Worm (Caenorhabditis elegans) whole organism, L4 larva: Measurements from ENCODE around the gene F11D11.6.

Experiments used
- D1046.2 ChIP-seq: fragments of 200-800 bp; sonication (Bioruptor generic); IDR thresholded peaks from 2 replicates; pipeline ENCODE4 v1.3.6; 2022; ENCODE audit warnings: missing genetic modification characterization, missing compliant biosample characterization
- R02D3.7 ChIP-seq: fragments of 150-350 bp; sonication (generic microtip); optimal IDR thresholded peaks from 3 replicates; lab custom pipeline; 2014; ENCODE audit warnings: missing biosample characterization, missing genetic modification characterization
- T26A8.4 ChIP-seq: fragments of 200-800 bp; sonication (Bioruptor generic); IDR thresholded peaks from 2 replicates; pipeline ENCODE4 v1.3.6; 2022; ENCODE audit warnings: missing genetic modification characterization, missing compliant biosample characterization
- Y105C5A.15 ChIP-seq: fragments of 200-800 bp; sonication (Bioruptor generic); IDR thresholded peaks from 2 replicates; pipeline ENCODE4 v1.3.6; 2022; ENCODE audit warnings: missing genetic modification characterization, missing compliant biosample characterization
- Y5F2A.4 ChIP-seq: fragments of 200-800 bp; sonication (Bioruptor generic); optimal IDR thresholded peaks from 2 replicates; lab custom pipeline; 2018; ENCODE audit warnings: mild to moderate bottlenecking, missing genetic modification characterization, missing compliant biosample characterization
- Y75B8A.6 ChIP-seq: fragments of 200-800 bp; sonication (Bioruptor generic); IDR thresholded peaks from 2 replicates; pipeline ENCODE4 v1.3.6; 2022; ENCODE audit warnings: missing genetic modification reagents, missing genetic modification characterization, missing compliant biosample characterization
- aly-2 ChIP-seq: sonication (generic microtip); optimal IDR thresholded peaks from 2 replicates; lab custom pipeline; 2018; ENCODE audit warnings: missing biosample characterization, missing genetic modification characterization
- attf-4 ChIP-seq: sonication (generic microtip); optimal IDR thresholded peaks from 3 replicates; lab custom pipeline; 2017; ENCODE audit warnings: missing biosample characterization, missing genetic modification characterization
- ceh-28 ChIP-seq: fragments of 150-350 bp; optimal IDR thresholded peaks from 2 replicates; lab custom pipeline; 2014; ENCODE audit warnings: missing biosample characterization, missing genetic modification reagents, missing genetic modification characterization
- ceh-32 ChIP-seq: sonication (generic microtip); optimal IDR thresholded peaks from 2 replicates; lab custom pipeline; 2016; ENCODE audit warnings: mild to moderate bottlenecking, missing genetic modification characterization, missing compliant biosample characterization; ENCODE audit not compliant: poor library complexity
- ceh-44 ChIP-seq: fragments of 200-800 bp; sonication (Bioruptor generic); IDR thresholded peaks from 2 replicates; pipeline ENCODE4 v1.3.6; 2022; ENCODE audit warnings: missing genetic modification reagents, missing genetic modification characterization, missing compliant biosample characterization
- ceh-82 ChIP-seq: sonication (generic microtip); optimal IDR thresholded peaks from 2 replicates; lab custom pipeline; 2017; ENCODE audit warnings: missing biosample characterization, missing genetic modification characterization
- ces-1 ChIP-seq: fragments of 150-350 bp; sonication (generic microtip); optimal IDR thresholded peaks from 4 replicates; lab custom pipeline; 2014; ENCODE audit warnings: missing biosample characterization, missing genetic modification reagents, missing genetic modification characterization
- daf-16 ChIP-seq, 3 experiments: sonication (generic microtip); optimal IDR thresholded peaks; 2 replicates each; lab custom pipeline; 2016 to 2017; ENCODE audit warnings: missing genetic modification characterization in 3 of 3, missing genetic modification reagents in 3 of 3, mild to moderate bottlenecking in 2 of 3, missing compliant biosample characterization in 2 of 3, missing biosample characterization in 1 of 3, moderate library complexity in 1 of 3
- daf-19 ChIP-seq: fragments of 200-800 bp; sonication (Bioruptor generic); conservative IDR thresholded peaks from 2 replicates; pipeline ENCODE4 v1.3.6; 2022; ENCODE audit warnings: missing genetic modification characterization, missing compliant biosample characterization
- daf-8 ChIP-seq: fragments of 200-800 bp; sonication (Bioruptor generic); IDR thresholded peaks from 2 replicates; pipeline ENCODE4 v1.3.6; 2022; ENCODE audit warnings: missing genetic modification characterization, missing compliant biosample characterization
- dmd-9 ChIP-seq: fragments of 200-800 bp; sonication (Bioruptor generic); IDR thresholded peaks from 2 replicates; pipeline ENCODE4 v1.3.6; 2022; ENCODE audit warnings: missing genetic modification reagents, missing genetic modification characterization, missing compliant biosample characterization
- duxl-1 ChIP-seq: sonication (generic microtip); optimal IDR thresholded peaks from 2 replicates; lab custom pipeline; 2016; ENCODE audit warnings: mild to moderate bottlenecking, missing genetic modification characterization, moderate library complexity, missing compliant biosample characterization; ENCODE audit not compliant: poor library complexity
- egl-27 ChIP-seq: sonication (generic microtip); optimal IDR thresholded peaks from 3 replicates; lab custom pipeline; 2017; ENCODE audit warnings: missing biosample characterization, missing genetic modification reagents, missing genetic modification characterization
- hlh-11 ChIP-seq: fragments of 200-800 bp; sonication (Bioruptor generic); optimal IDR thresholded peaks from 2 replicates; lab custom pipeline; 2018; ENCODE audit warnings: mild to moderate bottlenecking, missing genetic modification characterization, missing compliant biosample characterization
- jun-1 ChIP-seq: fragments of 150-350 bp; optimal IDR thresholded peaks from 2 replicates; lab custom pipeline; 2014; ENCODE audit warnings: missing biosample characterization, missing genetic modification reagents, missing genetic modification characterization
- lin-1 ChIP-seq: fragments of 200-800 bp; sonication (Bioruptor generic); IDR thresholded peaks from 2 replicates; pipeline ENCODE4 v1.3.6; 2022; ENCODE audit warnings: missing genetic modification reagents, missing genetic modification characterization, missing compliant biosample characterization
- lin-29 ChIP-seq: fragments of 200-800 bp; sonication (Bioruptor generic); IDR thresholded peaks from 2 replicates; pipeline ENCODE4 v1.3.6; 2022; ENCODE audit warnings: missing genetic modification reagents, missing genetic modification characterization, missing compliant biosample characterization
- lir-3 ChIP-seq: sonication (generic microtip); optimal IDR thresholded peaks from 2 replicates; lab custom pipeline; 2016; ENCODE audit warnings: mild to moderate bottlenecking, missing genetic modification characterization, missing compliant biosample characterization
- lsy-2 ChIP-seq, 2 experiments: fragments of 150-350 bp in 1 of 2; sonication (generic microtip) in 1 of 2; optimal IDR thresholded peaks; 2 replicates each; lab custom pipeline; 2014 to 2017; ENCODE audit warnings: missing biosample characterization in 2 of 2, missing genetic modification characterization in 2 of 2
- mdt-29 ChIP-seq: fragments of 200-800 bp; sonication (Bioruptor generic); IDR thresholded peaks from 2 replicates; pipeline ENCODE4 v1.3.6; 2022; ENCODE audit warnings: missing genetic modification reagents, missing genetic modification characterization, missing compliant biosample characterization
- mep-1 ChIP-seq: fragments of 150-350 bp; sonication (generic microtip); optimal IDR thresholded peaks from 3 replicates; lab custom pipeline; 2014; ENCODE audit warnings: missing biosample characterization, missing genetic modification characterization
- mxl-2 ChIP-seq: fragments of 200-800 bp; sonication (Bioruptor generic); conservative IDR thresholded peaks from 2 replicates; pipeline ENCODE4 v1.3.6; 2022; ENCODE audit warnings: missing genetic modification reagents, missing genetic modification characterization, missing compliant biosample characterization
- nhr-102 ChIP-seq: sonication (generic microtip); optimal IDR thresholded peaks from 2 replicates; lab custom pipeline; 2016; ENCODE audit warnings: mild to moderate bottlenecking, missing genetic modification characterization, moderate library complexity, missing compliant biosample characterization
- nhr-11 ChIP-seq: fragments of 150-350 bp; optimal IDR thresholded peaks from 2 replicates; lab custom pipeline; 2014; ENCODE audit warnings: missing biosample characterization, missing genetic modification characterization
- nhr-237 ChIP-seq: sonication (generic microtip); optimal IDR thresholded peaks from 2 replicates; lab custom pipeline; 2017; ENCODE audit warnings: missing biosample characterization, missing genetic modification characterization
- nhr-41 ChIP-seq: fragments of 200-800 bp; sonication (Bioruptor generic); IDR thresholded peaks from 2 replicates; pipeline ENCODE4 v1.3.6; 2022; ENCODE audit warnings: missing genetic modification reagents, missing genetic modification characterization, missing compliant biosample characterization
- nhr-42 ChIP-seq: fragments of 200-800 bp; sonication (Bioruptor generic); IDR thresholded peaks from 2 replicates; pipeline ENCODE4 v1.3.6; 2022; ENCODE audit warnings: missing genetic modification characterization, missing compliant biosample characterization
- nhr-77 ChIP-seq: fragments of 150-350 bp; optimal IDR thresholded peaks from 2 replicates; lab custom pipeline; 2014; ENCODE audit warnings: missing biosample characterization, missing genetic modification characterization
- pha-4 ChIP-seq, 2 experiments: fragments of 150-350 bp in 1 of 2; fragments of 200-800 bp in 1 of 2; sonication (Bioruptor generic) in 1 of 2; IDR thresholded peaks in 1 of 2; optimal IDR thresholded peaks in 1 of 2; 2 replicates each; pipeline versions ENCODE4 v1.3.6 to Lab custom; 2014 to 2022; ENCODE audit warnings: missing genetic modification characterization in 2 of 2, missing genetic modification reagents in 2 of 2, missing biosample characterization in 1 of 2, missing compliant biosample characterization in 1 of 2
- pqm-1 ChIP-seq: sonication (generic microtip); optimal IDR thresholded peaks from 2 replicates; lab custom pipeline; 2017; ENCODE audit warnings: missing biosample characterization, missing genetic modification characterization
- skn-1 ChIP-seq: fragments of 150-350 bp; optimal IDR thresholded peaks from 2 replicates; lab custom pipeline; 2014; ENCODE audit warnings: missing biosample characterization, missing genetic modification characterization
- snpc-1.2 ChIP-seq: fragments of 200-800 bp; sonication (Bioruptor generic); IDR thresholded peaks from 2 replicates; pipeline ENCODE4 v1.3.6; 2022; ENCODE audit warnings: missing genetic modification reagents, missing genetic modification characterization, missing compliant biosample characterization
- spr-3 ChIP-seq: fragments of 200-800 bp; sonication (Bioruptor generic); optimal IDR thresholded peaks from 2 replicates; lab custom pipeline; 2018; ENCODE audit warnings: mild to moderate bottlenecking, missing genetic modification characterization, missing compliant biosample characterization
- tra-1 ChIP-seq: fragments of 200-800 bp; sonication (Bioruptor generic); IDR thresholded peaks from 2 replicates; pipeline ENCODE4 v1.3.6; 2022; ENCODE audit warnings: missing genetic modification reagents, missing genetic modification characterization, missing compliant biosample characterization
- unc-130 ChIP-seq: sonication (generic microtip); optimal IDR thresholded peaks from 2 replicates; lab custom pipeline; 2016; ENCODE audit warnings: missing genetic modification reagents, missing genetic modification characterization, missing compliant biosample characterization
- vab-7 ChIP-seq: fragments of 200-800 bp; sonication (Bioruptor generic); IDR thresholded peaks from 2 replicates; pipeline ENCODE4 v1.3.6; 2022; ENCODE audit warnings: missing genetic modification reagents, missing genetic modification characterization, missing compliant biosample characterization
- zfp-2 ChIP-seq: sonication (generic microtip); optimal IDR thresholded peaks from 2 replicates; lab custom pipeline; 2016; ENCODE audit warnings: mild to moderate bottlenecking, missing genetic modification characterization, missing compliant biosample characterization
- zip-11 ChIP-seq: fragments of 200-800 bp; sonication (Bioruptor generic); IDR thresholded peaks from 2 replicates; pipeline ENCODE4 v1.3.6; 2022; ENCODE audit warnings: missing genetic modification characterization, missing compliant biosample characterization
- zip-2 ChIP-seq: fragments of 150-350 bp; optimal IDR thresholded peaks from 2 replicates; lab custom pipeline; 2014; ENCODE audit warnings: missing biosample characterization, missing genetic modification characterization
- ztf-7 ChIP-seq: fragments of 150-350 bp; optimal IDR thresholded peaks from 2 replicates; lab custom pipeline; 2014; ENCODE audit warnings: missing biosample characterization, missing genetic modification characterization

Gene F11D11.6

DNA sequence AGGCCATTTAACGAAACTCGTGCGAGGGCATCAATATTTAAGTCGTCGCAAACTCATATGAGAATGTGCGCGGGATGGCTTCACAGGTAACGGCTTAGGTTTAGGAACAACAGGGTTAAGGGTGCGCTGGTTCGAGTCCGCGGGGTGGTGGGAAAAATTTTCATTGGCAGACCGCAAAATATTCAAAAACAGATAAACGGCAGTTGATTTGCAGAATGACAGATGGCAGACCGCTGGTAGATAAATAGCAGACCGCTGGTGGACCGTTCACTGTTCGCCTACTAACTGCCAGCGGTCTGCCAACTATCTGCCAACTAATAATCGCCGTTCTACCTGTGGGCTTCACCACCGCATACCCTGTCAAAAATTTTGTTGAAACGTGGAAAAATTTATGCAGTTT lies 40.8 kb downstream of the F11D11.6 start (continued):
- no peak for TF ChIP-seq jun-1 (tag; lab: Kevin White, UChicago)
- no peak for TF ChIP-seq ceh-32 (tag; lab: Kevin White, UChicago)
- no peak for TF ChIP-seq ces-1 (GFP tag; lab: Kevin White, UChicago)
- no peak; the same call in 1 of the 2 replicates for TF ChIP-seq nhr-42
- TF ChIP-seq lir-3 (tag; lab: Kevin White, UChicago): peak; percentile 46
- no peak for TF ChIP-seq tra-1 (GFP tag; lab: Robert Waterston, UW)
- peak; percentile 75 for TF ChIP-seq pha-4 (GFP tag; IDR thresholded peaks at IDR 0.05; lab: Robert Waterston, UW)
- no peak for TF ChIP-seq pha-4 (tag; optimal IDR thresholded peaks at IDR 0.05; lab: Kevin White, UChicago)
- TF ChIP-seq spr-3 (GFP tag; lab: Kevin White, UChicago): no peak
- no peak for TF ChIP-seq mxl-2 (GFP tag; lab: Robert Waterston, UW)
- TF ChIP-seq duxl-1 (tag; lab: Kevin White, UChicago): no peak
- TF ChIP-seq attf-4 (tag; lab: Kevin White, UChicago): no peak
- TF ChIP-seq ztf-7 (tag; lab: Kevin White, UChicago): no peak
- no peak for TF ChIP-seq aly-2 (tag; lab: Kevin White, UChicago)
- no peak for TF ChIP-seq hlh-11 (tag; lab: Kevin White, UChicago)
- TF ChIP-seq snpc-1.2: peak; percentile 65
- TF ChIP-seq nhr-77 (tag; lab: Kevin White, UChicago): no peak
- TF ChIP-seq daf-19 (GFP tag; lab: Robert Waterston, UW): no peak
- no peak for TF ChIP-seq egl-27
- no peak for TF ChIP-seq lin-1 (GFP tag; lab: Robert Waterston, UW)
- peak in 1 of 2 experiments; percentile 19 for TF ChIP-seq daf-16 (GFP tag; optimal IDR thresholded peaks at IDR 0.05; lab: Kevin White, UChicago)
- TF ChIP-seq daf-16 (tag; optimal IDR thresholded peaks at IDR 0.05; lab: Kevin White, UChicago): peak; percentile 17
- TF ChIP-seq Y75B8A.6 (GFP tag; lab: Robert Waterston, UW): no peak
- no peak for TF ChIP-seq mep-1 (tag; lab: Kevin White, UChicago)
- no peak for TF ChIP-seq T26A8.4 (GFP tag; lab: Robert Waterston, UW)
- no peak for TF ChIP-seq skn-1 (tag; lab: Kevin White, UChicago)
- no peak for TF ChIP-seq zip-11 (GFP tag; lab: Robert Waterston, UW)
- peak; percentile 26 for TF ChIP-seq unc-130 (GFP tag; lab: Kevin White, UChicago)
- no peak for TF ChIP-seq Y5F2A.4 (GFP tag; lab: Kevin White, UChicago)
- peak; percentile 88; the same call in 1 of the 2 replicates for TF ChIP-seq D1046.2 (GFP tag; lab: Robert Waterston, UW)
- TF ChIP-seq mdt-29: no peak
- TF ChIP-seq vab-7 (GFP tag; lab: Robert Waterston, UW): no peak
- no peak; the same call in 1 of the 2 replicates for TF ChIP-seq dmd-9
- TF ChIP-seq ceh-44 (GFP tag; lab: Robert Waterston, UW): no peak
- TF ChIP-seq pqm-1 (tag; lab: Kevin White, UChicago): no peak
- no peak for TF ChIP-seq ceh-82 (tag; lab: Kevin White, UChicago)
- no peak for TF ChIP-seq ceh-28 (tag; lab: Kevin White, UChicago)
- TF ChIP-seq lsy-2 (tag; optimal IDR thresholded peaks at IDR 0.05; lab: Kevin White, UChicago): no peak
- no peak for TF ChIP-seq R02D3.7
- TF ChIP-seq lin-29: peak; percentile 57; the same call in 1 of the 2 replicates
- TF ChIP-seq zip-2: no peak
- TF ChIP-seq Y105C5A.15 (GFP tag; lab: Robert Waterston, UW): no peak
- no peak for TF ChIP-seq nhr-237 (tag; lab: Kevin White, UChicago)
- TF ChIP-seq zfp-2: no peak
- TF ChIP-seq daf-8 (GFP tag; lab: Robert Waterston, UW): 0 out of 2 replicates have a peak, but pooled peaks have one; percentile 61
- no peak for TF ChIP-seq nhr-11
- TF ChIP-seq nhr-102: no peak
- 0 out of 2 replicates have a peak, but pooled peaks have one; percentile 9 for TF ChIP-seq nhr-41 (GFP tag; lab: Robert Waterston, UW)
